Worm (Caenorhabditis elegans): Measurements from ENCODE around the gene mboa-3.

DNA sequence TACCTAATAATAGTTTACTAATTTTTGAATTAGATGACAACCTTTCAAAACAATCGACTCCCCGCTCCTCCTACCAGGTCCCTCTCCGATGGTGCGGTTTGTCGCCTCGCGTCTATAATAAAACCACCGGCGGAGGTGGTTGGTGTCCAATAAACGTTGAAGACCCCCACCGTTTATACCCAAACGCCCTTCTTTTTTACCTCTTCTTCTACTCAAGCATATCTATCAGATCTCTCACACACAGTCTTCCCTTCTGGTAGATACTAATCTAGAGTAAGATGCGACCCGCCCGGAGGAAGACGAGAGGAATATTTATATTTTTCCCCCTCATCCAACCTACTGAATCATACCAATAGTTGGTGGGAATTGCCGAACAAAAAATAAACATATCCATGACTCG is 43.7 kb downstream of the mboa-3 start:
- no peak for TF ChIP-seq flt-1 (GFP tag; IDR thresholded peaks at IDR 0.05)
- no peak for TF ChIP-seq tab-1 (GFP tag; IDR thresholded peaks at IDR 0.05)
- TF ChIP-seq klf-2 (GFP tag; conservative IDR thresholded peaks at IDR 0.05) = no peak
- TF ChIP-seq ztf-23 (GFP tag; IDR thresholded peaks at IDR 0.05) = no peak
- no peak for TF ChIP-seq ref-1 (GFP tag; conservative IDR thresholded peaks at IDR 0.05)
- TF ChIP-seq med-1 (GFP tag; optimal IDR thresholded peaks at IDR 0.05; ENCODE audit: insufficient read depth) = no peak
- no peak for TF ChIP-seq cog-1 (tag; optimal IDR thresholded peaks at IDR 0.05)
